Fruit fly (Drosophila melanogaster) whole organism, adult: ENCODE data around the gene CG7724.

Source experiments
- CG11617 ChIP-seq: fragments of 200-800 bp; sonication (Bioruptor generic); optimal IDR thresholded peaks from 2 replicates; lab custom pipeline; 2017; ENCODE audit warnings: mild to moderate bottlenecking, missing biosample characterization, missing genetic modification reagents, missing genetic modification characterization
- Hr96 ChIP-seq: fragments of 200-800 bp; sonication (Bioruptor generic); optimal IDR thresholded peaks from 2 replicates; lab custom pipeline; 2016; ENCODE audit warnings: missing biosample characterization, missing genetic modification characterization

dm6 chr3L:17015663-17016575, 39.5 kb upstream of the CG7724 start, which contains the start of the genes CG6664 and CG7728:
- TF ChIP-seq CG11617 (peak; percentile 66), Hr96 (GFP tag; lab: Kevin White, UChicago) (peak; percentile 68)
